Fruit fly (Drosophila melanogaster) S2 (cell line): Measurements from ENCODE around the gene CG34327.

Source experiments
- CG8478 ChIP-seq: fragments of >200 bp; optimal IDR thresholded peaks from 2 replicates; lab custom pipeline; 2018
- CTCF ChIP-seq, 2 experiments: fragments of >200 bp; optimal IDR thresholded peaks; 2 replicates each; lab custom pipeline; 2018

DNA sequence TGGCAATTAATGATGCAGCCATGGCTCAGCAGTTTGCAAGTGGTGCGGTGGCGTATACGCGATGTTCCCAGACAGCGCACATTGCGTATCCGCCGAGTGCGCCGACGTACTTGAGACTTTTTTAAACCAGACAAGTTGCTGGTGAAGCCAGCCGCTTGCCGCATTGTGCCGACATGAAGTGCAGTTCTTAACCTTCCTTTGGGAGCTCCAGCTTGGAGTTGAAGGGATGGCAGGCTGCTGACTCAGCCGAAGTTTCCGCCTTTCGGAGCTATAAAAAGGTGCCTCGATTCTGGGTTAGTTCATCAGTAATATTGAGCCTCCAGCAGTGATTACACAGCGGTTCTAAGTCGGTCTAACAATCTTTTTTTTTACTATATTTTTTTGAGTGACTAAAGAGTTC, 2.5 kb downstream of the CG34327 start, which contains the start of gene CG5172:
- TF ChIP-seq CG8478 (lab: Kevin White, UChicago) (no peak), CTCF (optimal IDR thresholded peaks at IDR 0.05; lab: Kevin White, UChicago) (no peak)
